Fruit fly (Drosophila melanogaster) whole organism, embryonic: Measurements from ENCODE around the gene Jhbp12.
A peak's percentile ranks its signal among the peaks of the same experiment; 100 is the strongest.

Experiments used
- Atf3 ChIP-seq: fragments of 200-800 bp; sonication (Bioruptor generic); optimal IDR thresholded peaks from 3 replicates; lab custom pipeline; 2016; ENCODE audit warnings: missing biosample characterization, missing genetic modification characterization
- CG10147 ChIP-seq: fragments of 200-800 bp; sonication (Bioruptor generic); optimal IDR thresholded peaks from 2 replicates; lab custom pipeline; 2019; ENCODE audit warnings: missing biosample characterization, mild to moderate bottlenecking, missing genetic modification characterization, moderate library complexity
- CG10267 ChIP-seq: fragments of 200-800 bp; sonication (Bioruptor generic); optimal IDR thresholded peaks from 2 replicates; lab custom pipeline; 2018; ENCODE audit warnings: missing biosample characterization, mild to moderate bottlenecking, missing genetic modification characterization, moderate library complexity
- CG11247 ChIP-seq: fragments of 200-800 bp; sonication (Bioruptor generic); IDR thresholded peaks from 2 replicates; pipeline ENCODE4 v1.3.6; 2022; ENCODE audit warnings: missing biosample characterization, missing genetic modification characterization
- CG11504 ChIP-seq: fragments of 200-800 bp; sonication (Bioruptor generic); optimal IDR thresholded peaks from 3 replicates; lab custom pipeline; 2019; ENCODE audit warnings: missing biosample characterization, mild to moderate bottlenecking, missing genetic modification characterization, moderate library complexity
- CG13296 ChIP-seq: fragments of 200-800 bp; sonication (Bioruptor generic); optimal IDR thresholded peaks from 3 replicates; lab custom pipeline; 2018; ENCODE audit warnings: missing biosample characterization, mild to moderate bottlenecking, missing genetic modification characterization
- CG15011 ChIP-seq: fragments of 200-800 bp; sonication (Bioruptor generic); optimal IDR thresholded peaks from 3 replicates; lab custom pipeline; 2018; ENCODE audit warnings: missing biosample characterization, mild to moderate bottlenecking, missing genetic modification characterization
- CG1603 ChIP-seq: fragments of 200-800 bp; sonication (Bioruptor generic); optimal IDR thresholded peaks from 2 replicates; lab custom pipeline; 2019; ENCODE audit warnings: missing biosample characterization, mild to moderate bottlenecking, missing genetic modification characterization, moderate library complexity
- CG16813 ChIP-seq: fragments of 200-800 bp; sonication (Bioruptor generic); IDR thresholded peaks from 3 replicates; pipeline ENCODE4 v1.3.6; 2022; ENCODE audit warnings: missing biosample characterization, missing genetic modification characterization; ENCODE audit not compliant: partially characterized antibody
- CG2202 ChIP-seq: fragments of 200-800 bp; sonication (Bioruptor generic); optimal IDR thresholded peaks from 2 replicates; lab custom pipeline; 2018; ENCODE audit warnings: missing biosample characterization, mild to moderate bottlenecking, missing genetic modification characterization
- CG3065 ChIP-seq: fragments of 200-800 bp; sonication (Bioruptor generic); optimal IDR thresholded peaks from 2 replicates; lab custom pipeline; 2016; ENCODE audit warnings: missing biosample characterization, missing genetic modification characterization
- CG33557 ChIP-seq: fragments of 200-800 bp; sonication (Bioruptor generic); optimal IDR thresholded peaks from 2 replicates; lab custom pipeline; 2019; ENCODE audit warnings: missing biosample characterization, mild to moderate bottlenecking, missing genetic modification characterization, moderate library complexity
- CG4282 ChIP-seq: fragments of 200-800 bp; sonication (Bioruptor generic); optimal IDR thresholded peaks from 2 replicates; lab custom pipeline; 2016; ENCODE audit warnings: missing biosample characterization, missing genetic modification characterization
- CG43689 ChIP-seq: fragments of 200-800 bp; sonication (Bioruptor generic); IDR thresholded peaks from 2 replicates; pipeline ENCODE4 v1.3.6; 2022; ENCODE audit warnings: missing biosample characterization, missing genetic modification characterization
- CG7963 ChIP-seq: fragments of 200-800 bp; sonication (Bioruptor generic); IDR thresholded peaks from 3 replicates; pipeline ENCODE4 v1.3.6; 2022; ENCODE audit warnings: missing biosample characterization, missing genetic modification characterization; ENCODE audit not compliant: partially characterized antibody
- CG8388 ChIP-seq: fragments of 200-800 bp; sonication (Bioruptor generic); optimal IDR thresholded peaks from 2 replicates; lab custom pipeline; 2019; ENCODE audit warnings: missing biosample characterization, mild to moderate bottlenecking, missing genetic modification characterization, moderate library complexity
- CG8478 ChIP-seq: fragments of >200 bp; optimal IDR thresholded peaks from 2 replicates; lab custom pipeline; 2018
- CG9609 ChIP-seq: fragments of 200-800 bp; sonication (Bioruptor generic); optimal IDR thresholded peaks from 3 replicates; lab custom pipeline; 2016; ENCODE audit warnings: missing biosample characterization, missing genetic modification characterization
- Camta ChIP-seq: fragments of 200-800 bp; sonication (Bioruptor generic); optimal IDR thresholded peaks from 2 replicates; lab custom pipeline; 2016; ENCODE audit warnings: missing biosample characterization, missing genetic modification characterization
- CkIIα-i1 ChIP-seq: fragments of 200-800 bp; sonication (Bioruptor generic); IDR thresholded peaks from 2 replicates; pipeline ENCODE4 v1.3.6; 2022; ENCODE audit warnings: missing biosample characterization, missing genetic modification characterization
- Doc2 ChIP-seq: fragments of 200-800 bp; sonication (Bioruptor generic); IDR thresholded peaks from 2 replicates; pipeline ENCODE4 v1.3.6; 2022; ENCODE audit warnings: missing biosample characterization, missing genetic modification characterization
- Doc3 ChIP-seq: fragments of 200-800 bp; sonication (Bioruptor generic); IDR thresholded peaks from 3 replicates; pipeline ENCODE4 v1.3.6; 2022; ENCODE audit warnings: missing biosample characterization, missing genetic modification characterization; ENCODE audit not compliant: partially characterized antibody
- ERR ChIP-seq: fragments of 200-800 bp; sonication (Bioruptor generic); optimal IDR thresholded peaks from 2 replicates; lab custom pipeline; 2016; ENCODE audit warnings: missing biosample characterization, missing genetic modification characterization
- HLH4C ChIP-seq: fragments of 200-800 bp; sonication (Bioruptor generic); IDR thresholded peaks from 3 replicates; pipeline ENCODE4 v1.3.6; 2022; ENCODE audit warnings: missing biosample characterization, missing genetic modification characterization; ENCODE audit not compliant: partially characterized antibody
- Jarid2 ChIP-seq: fragments of 200-800 bp; sonication (Bioruptor generic); optimal IDR thresholded peaks from 3 replicates; lab custom pipeline; 2017; ENCODE audit warnings: mild to moderate bottlenecking, missing biosample characterization, missing genetic modification reagents, missing genetic modification characterization
- Nf-YB ChIP-seq: fragments of 200-800 bp; sonication (Bioruptor generic); optimal IDR thresholded peaks from 3 replicates; lab custom pipeline; 2019; ENCODE audit warnings: missing biosample characterization, mild to moderate bottlenecking, missing genetic modification characterization, moderate library complexity
- Pdp1 ChIP-seq, 2 experiments: fragments of 200-800 bp; sonication (Bioruptor generic); optimal IDR thresholded peaks; 3 replicates each; lab custom pipeline; 2016; ENCODE audit warnings: missing biosample characterization in 2 of 2, missing genetic modification characterization in 2 of 2, mild to moderate bottlenecking in 1 of 2, moderate library complexity in 1 of 2
- Sry-β ChIP-seq: fragments of 200-800 bp; sonication (Bioruptor generic); optimal IDR thresholded peaks from 2 replicates; lab custom pipeline; 2018; ENCODE audit warnings: missing biosample characterization, mild to moderate bottlenecking, missing genetic modification characterization, moderate library complexity
- Sry-δ ChIP-seq: fragments of 200-800 bp; sonication (Bioruptor generic); optimal IDR thresholded peaks from 2 replicates; lab custom pipeline; 2016; ENCODE audit warnings: missing biosample characterization, missing genetic modification characterization
- Xbp1 ChIP-seq: fragments of 200-800 bp; sonication (Bioruptor generic); optimal IDR thresholded peaks from 3 replicates; lab custom pipeline; 2016; ENCODE audit warnings: missing biosample characterization, mild to moderate bottlenecking, missing genetic modification characterization
- aop ChIP-seq: fragments of 200-800 bp; sonication (Bioruptor generic); IDR thresholded peaks from 2 replicates; pipeline ENCODE4 v1.3.6; 2022; ENCODE audit warnings: missing biosample characterization, missing genetic modification characterization
- br ChIP-seq: fragments of >200 bp; optimal IDR thresholded peaks from 2 replicates; lab custom pipeline; 2017
- btn ChIP-seq: fragments of 200-800 bp; sonication (Bioruptor generic); optimal IDR thresholded peaks from 2 replicates; lab custom pipeline; 2016; ENCODE audit warnings: missing biosample characterization, missing genetic modification characterization
- cg ChIP-seq: fragments of 200-800 bp; sonication (Bioruptor generic); optimal IDR thresholded peaks from 3 replicates; lab custom pipeline; 2019; ENCODE audit warnings: missing biosample characterization, mild to moderate bottlenecking, missing genetic modification characterization, moderate library complexity
- chn ChIP-seq: fragments of 200-800 bp; sonication (Bioruptor generic); optimal IDR thresholded peaks from 2 replicates; lab custom pipeline; 2016; ENCODE audit warnings: missing biosample characterization, missing genetic modification characterization
- corto ChIP-seq: fragments of 200-800 bp; sonication (Bioruptor generic); optimal IDR thresholded peaks from 2 replicates; lab custom pipeline; 2016; ENCODE audit warnings: missing biosample characterization, mild to moderate bottlenecking, missing genetic modification characterization, moderate library complexity
- crc ChIP-seq: fragments of 200-800 bp; sonication (Bioruptor generic); optimal IDR thresholded peaks from 2 replicates; lab custom pipeline; 2016; ENCODE audit warnings: missing biosample characterization, missing genetic modification characterization
- cwo ChIP-seq: fragments of 200-800 bp; sonication (Bioruptor generic); optimal IDR thresholded peaks from 3 replicates; lab custom pipeline; 2017; ENCODE audit warnings: missing biosample characterization, missing genetic modification characterization, mild to moderate bottlenecking, moderate library complexity, missing genetic modification reagents
- fd3F ChIP-seq: fragments of 200-800 bp; sonication (Bioruptor generic); optimal IDR thresholded peaks from 2 replicates; lab custom pipeline; 2018; ENCODE audit warnings: missing biosample characterization, mild to moderate bottlenecking, missing genetic modification characterization, moderate library complexity
- fd96Cb ChIP-seq: fragments of 200-800 bp; sonication (Bioruptor generic); optimal IDR thresholded peaks from 2 replicates; lab custom pipeline; 2018; ENCODE audit warnings: missing biosample characterization, mild to moderate bottlenecking, missing genetic modification characterization, moderate library complexity
- fru ChIP-seq: fragments of >200 bp; optimal IDR thresholded peaks from 2 replicates; lab custom pipeline; 2017
- gsb ChIP-seq: fragments of 200-800 bp; sonication (Bioruptor generic); IDR thresholded peaks from 2 replicates; pipeline ENCODE4 v1.3.6; 2022; ENCODE audit warnings: missing biosample characterization, missing genetic modification characterization
- hbn ChIP-seq: fragments of 200-800 bp; sonication (Bioruptor generic); IDR thresholded peaks from 2 replicates; pipeline ENCODE4 v1.3.6; 2022; ENCODE audit warnings: missing biosample characterization, missing genetic modification characterization; ENCODE audit not compliant: partially characterized antibody
- jumu ChIP-seq: fragments of 200-800 bp; sonication (Bioruptor generic); optimal IDR thresholded peaks from 3 replicates; lab custom pipeline; 2016; ENCODE audit warnings: missing biosample characterization, missing genetic modification characterization
- kay ChIP-seq: fragments of 200-800 bp; sonication (Bioruptor generic); optimal IDR thresholded peaks from 2 replicates; lab custom pipeline; 2016; ENCODE audit warnings: missing biosample characterization, missing genetic modification characterization
- klu ChIP-seq: fragments of 200-800 bp; sonication (Bioruptor generic); IDR thresholded peaks from 2 replicates; pipeline ENCODE4 v1.3.6; 2022; ENCODE audit warnings: missing biosample characterization, missing genetic modification characterization
- mld ChIP-seq: fragments of 200-800 bp; sonication (Bioruptor generic); IDR thresholded peaks from 3 replicates; pipeline ENCODE4 v1.3.6; 2022; ENCODE audit warnings: missing biosample characterization, missing genetic modification characterization; ENCODE audit not compliant: partially characterized antibody
- scrt ChIP-seq: fragments of 200-800 bp; sonication (Bioruptor generic); optimal IDR thresholded peaks from 2 replicates; lab custom pipeline; 2018; ENCODE audit warnings: missing biosample characterization, mild to moderate bottlenecking, missing genetic modification characterization, moderate library complexity
- slp2 ChIP-seq: fragments of 200-800 bp; sonication (Bioruptor generic); optimal IDR thresholded peaks from 2 replicates; lab custom pipeline; 2016; ENCODE audit warnings: missing biosample characterization, missing genetic modification characterization
- stwl ChIP-seq: fragments of 200-800 bp; sonication (Bioruptor generic); optimal IDR thresholded peaks from 3 replicates; lab custom pipeline; 2018; ENCODE audit warnings: missing biosample characterization, mild to moderate bottlenecking, missing genetic modification characterization, moderate library complexity
- trh ChIP-seq: fragments of 200-800 bp; sonication (Bioruptor generic); optimal IDR thresholded peaks from 2 replicates; lab custom pipeline; 2016; ENCODE audit warnings: missing biosample characterization, missing genetic modification characterization
- wdn ChIP-seq: fragments of 200-800 bp; sonication (Bioruptor generic); IDR thresholded peaks from 2 replicates; pipeline ENCODE4 v1.3.6; 2022; ENCODE audit warnings: missing biosample characterization, missing genetic modification characterization

Jhbp12 gene

DNA sequence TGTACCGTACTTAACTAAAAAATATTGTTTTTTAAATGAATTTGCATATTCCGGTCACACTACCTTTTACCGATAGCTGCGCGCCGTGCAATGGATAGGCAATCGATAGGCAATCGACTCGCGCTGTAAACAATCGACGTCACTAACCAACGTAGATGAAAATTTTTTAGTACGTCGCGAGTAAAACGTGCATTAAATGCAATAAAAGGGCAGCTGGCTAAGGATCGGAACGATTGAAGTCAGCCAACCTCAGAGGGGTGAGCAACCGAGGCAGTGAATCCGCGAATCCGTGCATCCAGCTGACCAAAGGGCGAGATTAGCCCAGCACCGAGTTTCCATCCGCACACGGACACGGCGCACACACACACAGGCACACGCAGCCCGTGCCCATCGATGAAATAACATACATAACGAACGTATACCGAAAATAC is 6.4 kb upstream of the Jhbp12 start, which contains the start of gene Pp1alpha-96A (continued):
- TF ChIP-seq chn (GFP tag; lab: Kevin White, UChicago) (no peak), gsb (GFP tag; lab: Robert Waterston, UW) (no peak), wdn (no peak), Atf3 (no peak), CG9609 (GFP tag; lab: Kevin White, UChicago) (no peak), CG7963 (peak; percentile 75), Doc2 (GFP tag; lab: Robert Waterston, UW) (no peak), Camta (GFP tag; lab: Kevin White, UChicago) (peak; percentile 22), CG11504 (tag; lab: Kevin White, UChicago) (no peak), btn (GFP tag; lab: Kevin White, UChicago) (no peak), Doc3 (GFP tag; lab: Robert Waterston, UW) (peak; percentile 78), fd3F (GFP tag; lab: Kevin White, UChicago) (no peak), CG15011 (GFP tag; lab: Kevin White, UChicago) (no peak), hbn (peak; percentile 84), CG11247 (GFP tag; lab: Robert Waterston, UW) (no peak), Sry-β (no peak), klu (GFP tag; lab: Robert Waterston, UW) (no peak), CG16813 (GFP tag; lab: Robert Waterston, UW) (peak; percentile 87), Sry-δ (GFP tag; lab: Kevin White, UChicago) (peak; percentile 93), CG10267 (tag; lab: Kevin White, UChicago) (peak; percentile 38), Nf-YB (GFP tag; lab: Kevin White, UChicago) (no peak), fru (lab: Kevin White, UChicago) (no peak), CG1603 (peak; percentile 75), CG4282 (GFP tag; lab: Kevin White, UChicago) (no peak), Xbp1 (GFP tag; lab: Kevin White, UChicago) (peak; percentile 7), stwl (tag; lab: Kevin White, UChicago) (peak; percentile 92), jumu (GFP tag; lab: Kevin White, UChicago) (no peak), CG8388 (GFP tag; lab: Kevin White, UChicago) (no peak), CG33557 (no peak), CG2202 (tag; lab: Kevin White, UChicago) (no peak), CG8478 (lab: Kevin White, UChicago) (no peak), cwo (GFP tag; lab: Kevin White, UChicago) (no peak), slp2 (GFP tag; lab: Kevin White, UChicago) (no peak), CG3065 (GFP tag; lab: Kevin White, UChicago) (no peak), trh (GFP tag; lab: Kevin White, UChicago) (no peak), CG10147 (GFP tag; lab: Kevin White, UChicago) (peak; percentile 13), cg (GFP tag; lab: Kevin White, UChicago) (peak; percentile 83), CG13296 (GFP tag; lab: Kevin White, UChicago) (no peak), ERR (GFP tag; lab: Kevin White, UChicago) (peak; percentile 22), CG43689 (GFP tag; lab: Robert Waterston, UW) (no peak), br (lab: Kevin White, UChicago) (no peak), crc (GFP tag; lab: Kevin White, UChicago) (no peak), Pdp1 (GFP tag; optimal IDR thresholded peaks at IDR 0.05; lab: Kevin White, UChicago) (peak in 1 of 2 experiments; percentile 78), aop (GFP tag; lab: Robert Waterston, UW) (no peak), mld (GFP tag; lab: Robert Waterston, UW) (peak; percentile 63; the same call in 2 of the 3 replicates), corto (GFP tag; lab: Kevin White, UChicago) (no peak), scrt (GFP tag; lab: Kevin White, UChicago) (no peak), CkIIα-i1 (no peak), HLH4C (GFP tag; lab: Robert Waterston, UW) (peak; percentile 84), kay (GFP tag; lab: Kevin White, UChicago) (no peak), Jarid2 (no peak), fd96Cb (no peak)
